Worm (Caenorhabditis elegans) whole organism, L3 larva: ENCODE results near the gene tag-250.

Experiments
- elt-1 ChIP-seq: fragments of 150-350 bp; optimal IDR thresholded peaks from 2 replicates; lab custom pipeline; 2014; ENCODE audit warnings: missing biosample characterization, missing genetic modification characterization
- eor-1 ChIP-seq, 2 experiments: fragments of 150-350 bp; optimal IDR thresholded peaks; 2 replicates each; lab custom pipeline; 2014 to 2018; ENCODE audit warnings: missing biosample characterization in 2 of 2, missing genetic modification characterization in 2 of 2
- hmg-11 ChIP-seq: sonication (generic microtip); optimal IDR thresholded peaks from 2 replicates; lab custom pipeline; 2016; ENCODE audit warnings: missing genetic modification characterization, missing compliant biosample characterization
- lin-39 ChIP-seq: fragments of 150-350 bp; optimal IDR thresholded peaks from 2 replicates; lab custom pipeline; 2018; ENCODE audit warnings: missing biosample characterization, missing genetic modification reagents, missing genetic modification characterization
- nhr-77 ChIP-seq: fragments of 150-350 bp; optimal IDR thresholded peaks from 2 replicates; lab custom pipeline; 2014; ENCODE audit warnings: missing biosample characterization, missing genetic modification characterization
- unc-39 ChIP-seq: sonication (generic microtip); optimal IDR thresholded peaks from 4 replicates; lab custom pipeline; 2017; ENCODE audit warnings: missing biosample characterization, missing genetic modification characterization

tag-250 gene

DNA sequence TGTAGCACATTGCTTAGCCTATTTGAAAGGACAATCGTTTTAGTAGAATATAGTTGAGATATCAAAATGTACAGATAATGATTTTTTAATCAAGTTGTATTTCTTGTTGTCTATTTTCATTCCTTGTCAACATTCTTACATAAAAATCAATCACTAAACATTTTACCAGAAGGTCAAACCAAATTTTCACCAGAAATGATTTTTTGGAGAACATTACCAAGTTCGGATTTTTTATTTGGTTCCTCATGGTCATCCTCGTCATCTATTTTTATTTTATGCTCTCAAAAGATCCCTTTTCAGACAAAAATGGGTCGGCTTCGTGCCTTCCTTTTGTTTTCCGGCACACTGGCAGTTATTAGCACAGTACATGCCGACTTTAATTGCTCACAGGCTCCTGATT lies 51.2 kb downstream of the tag-250 start, which contains the start of gene tyr-1:
Gene tyr-1 (plus strand): TSS at position 301 of the 400 bp plus-strand sequence.
- TF ChIP-seq elt-1 (tag; lab: Kevin White, UChicago) (no peak), eor-1 (tag; optimal IDR thresholded peaks at IDR 0.05; lab: Kevin White, UChicago) (no peak)
- TF ChIP-seq, all 47 proteins: peak for 0

DNA sequence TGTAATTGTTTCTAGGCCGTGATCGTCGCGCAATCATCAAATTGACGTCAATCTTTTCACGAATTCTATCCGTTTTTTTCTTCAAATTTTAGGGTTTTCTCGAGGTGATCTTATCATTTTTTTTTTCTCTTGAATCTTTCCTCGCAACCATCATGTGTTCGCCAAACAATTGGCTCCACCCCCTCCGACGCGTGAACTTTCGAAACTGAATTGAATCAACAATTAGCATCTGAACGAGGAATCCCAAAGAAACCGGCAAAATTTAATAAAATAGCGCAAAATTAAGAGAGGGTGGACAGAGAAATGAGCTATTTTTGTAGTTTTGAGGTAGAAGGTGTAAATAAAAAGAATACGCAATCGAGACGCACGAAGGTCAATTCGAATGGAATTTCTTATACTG lies 51.9 kb downstream of the tag-250 start:
- TF ChIP-seq nhr-77 (tag; lab: Kevin White, UChicago) (no peak), lin-39 (tag; lab: Kevin White, UChicago) (no peak), unc-39 (no peak), hmg-11 (tag; lab: Kevin White, UChicago) (no peak)
